Worm (Caenorhabditis elegans) whole organism, L1 larva: ENCODE data around the gene C18G1.8.

Source experiments
- dpl-1 ChIP-seq, 3 experiments: fragments of 150-350 bp in 2 of 3; sonication (generic microtip) in 1 of 3; optimal IDR thresholded peaks; 2 replicates each; lab custom pipeline; 2014 to 2017; ENCODE audit warnings: missing biosample characterization in 3 of 3, missing genetic modification characterization in 3 of 3, missing genetic modification reagents in 3 of 3
- efl-3 ChIP-seq: fragments of 200-800 bp; sonication (Bioruptor generic); optimal IDR thresholded peaks from 2 replicates; lab custom pipeline; 2018; ENCODE audit warnings: mild to moderate bottlenecking, missing genetic modification characterization, missing compliant biosample characterization
- elt-2 ChIP-seq: sonication (generic microtip); optimal IDR thresholded peaks from 2 replicates; lab custom pipeline; 2016; ENCODE audit warnings: missing genetic modification characterization, mild to moderate bottlenecking, inconsistent platforms, missing compliant biosample characterization, missing genetic modification reagents
- fkh-8 ChIP-seq: sonication (generic microtip); optimal IDR thresholded peaks from 2 replicates; lab custom pipeline; 2016; ENCODE audit warnings: mild to moderate bottlenecking, missing genetic modification characterization, missing compliant biosample characterization
- nhr-85 ChIP-seq: sonication (generic microtip); peaks from one replicate; lab custom pipeline; 2016; ENCODE audit warnings: missing genetic modification characterization, inconsistent platforms, missing compliant biosample characterization
- snpc-4 ChIP-seq: fragments of 150-350 bp; optimal IDR thresholded peaks from 2 replicates; lab custom pipeline; 2014; ENCODE audit warnings: missing biosample characterization, missing genetic modification characterization
- swsn-7 ChIP-seq: sonication (generic microtip); optimal IDR thresholded peaks from 2 replicates; lab custom pipeline; 2016; ENCODE audit warnings: missing genetic modification characterization, missing compliant biosample characterization
- unc-62 ChIP-seq: fragments of 150-350 bp; optimal IDR thresholded peaks from 2 replicates; lab custom pipeline; 2014; ENCODE audit warnings: missing biosample characterization, missing genetic modification reagents, missing genetic modification characterization
- unc-86 ChIP-seq: sonication (generic microtip); optimal IDR thresholded peaks from 2 replicates; lab custom pipeline; 2016; ENCODE audit warnings: missing genetic modification characterization, missing compliant biosample characterization

Gene C18G1.8

ce11 chrV:4719965-4720364 is 46.4 kb downstream of the C18G1.8 start, which contains the start of gene prx-6 (continued):
- TF ChIP-seq dpl-1 (GFP tag; optimal IDR thresholded peaks at IDR 0.05; lab: Kevin White, UChicago) (no peak), snpc-4 (tag; lab: Kevin White, UChicago) (no peak), fkh-8 (tag; lab: Kevin White, UChicago) (no peak), unc-86 (no peak), efl-3 (GFP tag; lab: Kevin White, UChicago) (no peak), elt-2 (tag; lab: Kevin White, UChicago) (peak; percentile 51), nhr-85 (tag; lab: Kevin White, UChicago) (peak; percentile 31), swsn-7 (tag; lab: Kevin White, UChicago) (no peak), unc-62 (GFP tag; lab: Kevin White, UChicago) (no peak)
